Worm (Caenorhabditis elegans) whole organism, late embryonic: ENCODE results near the gene F46B3.14.

Source experiments
- C08G9.2 ChIP-seq: sonication (generic microtip); optimal IDR thresholded peaks from 2 replicates; lab custom pipeline; 2016; ENCODE audit warnings: mild to moderate bottlenecking, missing genetic modification characterization, moderate library complexity, missing compliant biosample characterization
- C38D4.7 ChIP-seq: fragments of 200-800 bp; sonication (Bioruptor generic); optimal IDR thresholded peaks from 2 replicates; lab custom pipeline; 2018; ENCODE audit warnings: mild to moderate bottlenecking, missing genetic modification characterization, moderate library complexity, missing compliant biosample characterization
- F13H6.1 ChIP-seq: sonication (generic microtip); optimal IDR thresholded peaks from 2 replicates; lab custom pipeline; 2016; ENCODE audit warnings: missing genetic modification characterization, missing compliant biosample characterization
- K02D7.2 ChIP-seq: sonication (generic microtip); optimal IDR thresholded peaks from 2 replicates; lab custom pipeline; 2017; ENCODE audit warnings: mild to moderate bottlenecking, missing genetic modification characterization, missing compliant biosample characterization
- K09A11.1 ChIP-seq: sonication (generic microtip); optimal IDR thresholded peaks from 2 replicates; lab custom pipeline; 2017; ENCODE audit warnings: antibody characterized with exemption, mild to moderate bottlenecking, missing genetic modification characterization, missing compliant biosample characterization; ENCODE audit not compliant: insufficient read depth
- T23F11.4 ChIP-seq: fragments of 200-800 bp; sonication (Bioruptor generic); optimal IDR thresholded peaks from 2 replicates; lab custom pipeline; 2018; ENCODE audit warnings: mild to moderate bottlenecking, missing genetic modification characterization, missing compliant biosample characterization
- ahr-1 ChIP-seq: sonication (generic microtip); optimal IDR thresholded peaks from 2 replicates; lab custom pipeline; 2016; ENCODE audit warnings: missing genetic modification characterization, missing compliant biosample characterization
- ama-1 ChIP-seq: fragments of 150-350 bp; optimal IDR thresholded peaks from 2 replicates; lab custom pipeline; 2014
- ceh-18 ChIP-seq: sonication (generic microtip); optimal IDR thresholded peaks from 2 replicates; lab custom pipeline; 2016; ENCODE audit warnings: missing genetic modification characterization, missing compliant biosample characterization
- ceh-30 ChIP-seq: fragments of 150-350 bp; optimal IDR thresholded peaks from 2 replicates; lab custom pipeline; 2014; ENCODE audit warnings: missing biosample characterization, missing genetic modification characterization
- ceh-31 ChIP-seq: sonication (generic microtip); optimal IDR thresholded peaks from 2 replicates; lab custom pipeline; 2016; ENCODE audit warnings: missing genetic modification characterization, missing compliant biosample characterization
- ceh-34 ChIP-seq: sonication (generic microtip); optimal IDR thresholded peaks from 2 replicates; lab custom pipeline; 2016; ENCODE audit warnings: mild to moderate bottlenecking, missing genetic modification characterization, missing compliant biosample characterization
- ceh-45 ChIP-seq: fragments of 200-800 bp; sonication (Bioruptor generic); IDR thresholded peaks from 2 replicates; pipeline ENCODE4 v1.3.6; 2022; ENCODE audit warnings: missing genetic modification reagents, missing genetic modification characterization, missing compliant biosample characterization
- che-1 ChIP-seq: sonication (generic microtip); optimal IDR thresholded peaks from 2 replicates; lab custom pipeline; 2016; ENCODE audit warnings: mild to moderate bottlenecking, missing genetic modification characterization, missing compliant biosample characterization
- dmd-4 ChIP-seq: sonication (generic microtip); optimal IDR thresholded peaks from 2 replicates; lab custom pipeline; 2016; ENCODE audit warnings: borderline replicate concordance, missing genetic modification characterization, missing compliant biosample characterization
- fkh-10 ChIP-seq: fragments of 150-350 bp; optimal IDR thresholded peaks from 2 replicates; lab custom pipeline; 2014; ENCODE audit warnings: missing biosample characterization, missing genetic modification reagents, missing genetic modification characterization
- gmeb-2 ChIP-seq: sonication (generic microtip); optimal IDR thresholded peaks from 2 replicates; lab custom pipeline; 2016; ENCODE audit warnings: missing genetic modification characterization, inconsistent platforms, missing compliant biosample characterization
- hlh-13 ChIP-seq: fragments of 200-800 bp; sonication (Bioruptor generic); optimal IDR thresholded peaks from 2 replicates; lab custom pipeline; 2018; ENCODE audit warnings: mild to moderate bottlenecking, missing genetic modification characterization, missing compliant biosample characterization
- hlh-15 ChIP-seq: sonication (generic microtip); optimal IDR thresholded peaks from 2 replicates; lab custom pipeline; 2016; ENCODE audit warnings: missing genetic modification characterization, missing compliant biosample characterization
- hlh-6 ChIP-seq: sonication (generic microtip); optimal IDR thresholded peaks from 2 replicates; lab custom pipeline; 2016; ENCODE audit warnings: missing genotype, missing genetic modification characterization, missing compliant biosample characterization
- hlh-8 ChIP-seq: sonication (generic microtip); optimal IDR thresholded peaks from 2 replicates; lab custom pipeline; 2016; ENCODE audit warnings: missing genotype, missing genetic modification characterization, missing compliant biosample characterization
- lim-6 ChIP-seq: sonication (generic microtip); optimal IDR thresholded peaks from 2 replicates; lab custom pipeline; 2016; ENCODE audit warnings: missing genetic modification characterization, missing compliant biosample characterization
- madf-2 ChIP-seq: sonication (generic microtip); optimal IDR thresholded peaks from 2 replicates; lab custom pipeline; 2017; ENCODE audit warnings: missing genetic modification characterization, missing compliant biosample characterization
- mec-3 ChIP-seq: sonication (generic microtip); optimal IDR thresholded peaks from 2 replicates; lab custom pipeline; 2016; ENCODE audit warnings: borderline replicate concordance, missing genetic modification characterization, missing compliant biosample characterization
- nfya-1 ChIP-seq: sonication (generic microtip); optimal IDR thresholded peaks from 2 replicates; lab custom pipeline; 2017; ENCODE audit warnings: missing genetic modification characterization, mild to moderate bottlenecking, missing compliant biosample characterization, antibody characterized with exemption, moderate library complexity
- nhr-11 ChIP-seq: fragments of 150-350 bp; optimal IDR thresholded peaks from 2 replicates; lab custom pipeline; 2014; ENCODE audit warnings: missing biosample characterization, missing genetic modification characterization
- nhr-232 ChIP-seq: sonication (generic microtip); optimal IDR thresholded peaks from 2 replicates; lab custom pipeline; 2016; ENCODE audit warnings: missing genetic modification characterization, missing compliant biosample characterization
- odd-2 ChIP-seq: sonication (generic microtip); optimal IDR thresholded peaks from 2 replicates; lab custom pipeline; 2017; ENCODE audit warnings: antibody characterized with exemption, mild to moderate bottlenecking, missing genetic modification characterization, missing compliant biosample characterization
- pag-3 ChIP-seq: sonication (generic microtip); optimal IDR thresholded peaks from 2 replicates; lab custom pipeline; 2016; ENCODE audit warnings: missing compliant biosample characterization, missing genetic modification characterization, borderline replicate concordance
- pat-9 ChIP-seq: fragments of 200-800 bp; sonication (Bioruptor generic); optimal IDR thresholded peaks from 2 replicates; lab custom pipeline; 2018; ENCODE audit warnings: mild to moderate bottlenecking, missing genetic modification characterization, moderate library complexity, missing compliant biosample characterization
- pha-2 ChIP-seq: sonication (generic microtip); optimal IDR thresholded peaks from 2 replicates; lab custom pipeline; 2017; ENCODE audit warnings: mild to moderate bottlenecking, missing genetic modification characterization, missing compliant biosample characterization
- pqm-1 ChIP-seq: sonication (generic microtip); optimal IDR thresholded peaks from 2 replicates; lab custom pipeline; 2016; ENCODE audit warnings: missing genetic modification characterization, missing compliant biosample characterization
- pros-1 ChIP-seq: fragments of 150-350 bp; optimal IDR thresholded peaks from 2 replicates; lab custom pipeline; 2014; ENCODE audit warnings: missing biosample characterization, missing genetic modification reagents, missing genetic modification characterization
- ref-2 ChIP-seq: sonication (generic microtip); optimal IDR thresholded peaks from 2 replicates; lab custom pipeline; 2016; ENCODE audit warnings: missing genetic modification characterization, missing compliant biosample characterization
- rnt-1 ChIP-seq: sonication (generic microtip); optimal IDR thresholded peaks from 2 replicates; lab custom pipeline; 2016; ENCODE audit warnings: missing genetic modification characterization, missing compliant biosample characterization
- sdc-2 ChIP-seq: sonication (generic microtip); optimal IDR thresholded peaks from 2 replicates; lab custom pipeline; 2016; ENCODE audit warnings: missing genotype, missing genetic modification characterization, missing compliant biosample characterization
- sox-2 ChIP-seq: fragments of 200-800 bp; sonication (Bioruptor generic); IDR thresholded peaks from 2 replicates; pipeline ENCODE4 v1.3.6; 2022; ENCODE audit warnings: missing genetic modification reagents, missing genetic modification characterization, missing compliant biosample characterization
- sox-4 ChIP-seq: sonication (generic microtip); optimal IDR thresholded peaks from 2 replicates; lab custom pipeline; 2017; ENCODE audit warnings: mild to moderate bottlenecking, missing genetic modification characterization, inconsistent platforms, missing compliant biosample characterization
- syd-9 ChIP-seq: sonication (generic microtip); optimal IDR thresholded peaks from 2 replicates; lab custom pipeline; 2016; ENCODE audit warnings: mild to moderate bottlenecking, missing genetic modification characterization, moderate library complexity, missing compliant biosample characterization
- tbx-2 ChIP-seq: sonication (generic microtip); optimal IDR thresholded peaks from 2 replicates; lab custom pipeline; 2016; ENCODE audit warnings: missing genetic modification characterization, missing compliant biosample characterization
- tbx-7 ChIP-seq: sonication (generic microtip); optimal IDR thresholded peaks from 2 replicates; lab custom pipeline; 2016; ENCODE audit warnings: missing genotype, missing genetic modification characterization, missing compliant biosample characterization
- unc-42 ChIP-seq: sonication (generic microtip); optimal IDR thresholded peaks from 2 replicates; lab custom pipeline; 2016; ENCODE audit warnings: missing genotype, missing genetic modification characterization, missing compliant biosample characterization
- ztf-16 ChIP-seq: sonication (generic microtip); optimal IDR thresholded peaks from 2 replicates; lab custom pipeline; 2017; ENCODE audit warnings: missing genetic modification characterization, missing compliant biosample characterization

F46B3.14 gene

ce11 chrV:20651923-20652322 is 20.8 kb upstream of the F46B3.14 start:
- no peak for TF ChIP-seq hlh-8 (tag; lab: Kevin White, UChicago)
- peak; percentile 80 for TF ChIP-seq unc-42 (tag; lab: Kevin White, UChicago)

- TF ChIP-seq mec-3 (no peak), tbx-7 (tag; lab: Kevin White, UChicago) (no peak), nhr-11 (tag; lab: Kevin White, UChicago) (no peak), madf-2 (no peak), pag-3 (no peak), rnt-1 (tag; lab: Kevin White, UChicago) (no peak), nhr-232 (tag; lab: Kevin White, UChicago) (no peak), dmd-4 (tag; lab: Kevin White, UChicago) (no peak), C38D4.7 (no peak)
These were observed 17.7 kb upstream of the F46B3.14 start for ce11 chrV:20648868-20649267.

- TF ChIP-seq ama-1 (lab: Kevin White, UChicago) (no peak), sox-2 (no peak), tbx-2 (tag; lab: Kevin White, UChicago) (no peak), unc-42 (tag; lab: Kevin White, UChicago) (peak; percentile 53), che-1 (tag; lab: Kevin White, UChicago) (no peak), pha-2 (no peak), sdc-2 (no peak), C38D4.7 (no peak)
These were observed 14.3 kb upstream of the F46B3.14 start for ce11 chrV:20645479-20645878.

ce11 chrV:20641896-20642295 is 10.7 kb upstream of the F46B3.14 start, which contains the start of gene srxa-15:
Gene srxa-15 (plus strand): TSS chrV:20642196.
- TF ChIP-seq lim-6 (no peak), hlh-15 (no peak), odd-2 (no peak), nhr-11 (tag; lab: Kevin White, UChicago) (no peak), pha-2 (no peak), ref-2 (no peak), F13H6.1 (tag; lab: Kevin White, UChicago) (no peak), dmd-4 (tag; lab: Kevin White, UChicago) (no peak), pros-1 (tag; lab: Kevin White, UChicago) (no peak), pqm-1 (tag; lab: Kevin White, UChicago) (no peak), tbx-7 (tag; lab: Kevin White, UChicago) (no peak), ceh-45 (GFP tag; lab: Robert Waterston, UW) (no peak), nfya-1 (no peak), ceh-30 (tag; lab: Kevin White, UChicago) (no peak), ceh-31 (tag; lab: Kevin White, UChicago) (no peak), fkh-10 (GFP tag; lab: Kevin White, UChicago) (no peak), syd-9 (tag; lab: Kevin White, UChicago) (no peak), sox-4 (tag; lab: Kevin White, UChicago) (no peak), K09A11.1 (no peak), T23F11.4 (GFP tag; lab: Kevin White, UChicago) (no peak)
- TF ChIP-seq, all 69 proteins: peak for 0

- TF ChIP-seq pat-9 (tag; lab: Kevin White, UChicago) (no peak), K02D7.2 (tag; lab: Kevin White, UChicago) (no peak), hlh-6 (no peak), nhr-232 (tag; lab: Kevin White, UChicago) (no peak), sox-4 (tag; lab: Kevin White, UChicago) (no peak), C08G9.2 (tag; lab: Kevin White, UChicago) (no peak), pqm-1 (tag; lab: Kevin White, UChicago) (no peak), hlh-13 (GFP tag; lab: Kevin White, UChicago) (no peak), ahr-1 (tag; lab: Kevin White, UChicago) (no peak), ceh-34 (tag; lab: Kevin White, UChicago) (no peak), ztf-16 (tag; lab: Kevin White, UChicago) (no peak), gmeb-2 (no peak), lim-6 (no peak), ceh-18 (tag; lab: Kevin White, UChicago) (no peak)
These were observed 8.1 kb upstream of the F46B3.14 start, which contains the start of gene srxa-14 for ce11 chrV:20639294-20639693. Gene srxa-14 (plus strand): TSS chrV:20639594.
